Fruit fly (Drosophila melanogaster) whole organism, embryonic: ENCODE results near the gene MED14.

Experiments used
- Adf1 ChIP-seq: fragments of 200-800 bp; sonication (Bioruptor generic); IDR thresholded peaks from 2 replicates; pipeline ENCODE4 v1.3.6; 2022; ENCODE audit warnings: missing biosample characterization, missing genetic modification characterization
- Atf6 ChIP-seq: fragments of 200-800 bp; sonication (Bioruptor generic); IDR thresholded peaks from 2 replicates; pipeline ENCODE4 v1.3.6; 2022; ENCODE audit warnings: missing biosample characterization, missing genetic modification characterization
- CG10209 ChIP-seq: fragments of 200-800 bp; sonication (Bioruptor generic); optimal IDR thresholded peaks from 3 replicates; lab custom pipeline; 2017; ENCODE audit warnings: missing biosample characterization, mild to moderate bottlenecking, missing genetic modification characterization, missing genetic modification reagents
- CG10267 ChIP-seq: fragments of 200-800 bp; sonication (Bioruptor generic); optimal IDR thresholded peaks from 2 replicates; lab custom pipeline; 2018; ENCODE audit warnings: missing biosample characterization, mild to moderate bottlenecking, missing genetic modification characterization, moderate library complexity
- CG10462 ChIP-seq: fragments of 200-800 bp; sonication (Bioruptor generic); optimal IDR thresholded peaks from 2 replicates; lab custom pipeline; 2016; ENCODE audit warnings: missing biosample characterization, missing genetic modification characterization
- CG10565 ChIP-seq: fragments of 200-800 bp; sonication (Bioruptor generic); optimal IDR thresholded peaks from 3 replicates; lab custom pipeline; 2016; ENCODE audit warnings: missing biosample characterization, mild to moderate bottlenecking, missing genetic modification characterization
- CG11456 ChIP-seq: fragments of 200-800 bp; sonication (Bioruptor generic); IDR thresholded peaks from 3 replicates; pipeline ENCODE4 v1.3.6; 2022; ENCODE audit warnings: missing biosample characterization, missing genetic modification characterization
- CG12219 ChIP-seq: fragments of 200-800 bp; sonication (Bioruptor generic); optimal IDR thresholded peaks from 3 replicates; lab custom pipeline; 2018; ENCODE audit warnings: missing biosample characterization, mild to moderate bottlenecking, missing genetic modification characterization
- CG1233 ChIP-seq: fragments of 200-800 bp; sonication (Bioruptor generic); optimal IDR thresholded peaks from 4 replicates; lab custom pipeline; 2018; ENCODE audit warnings: missing biosample characterization, mild to moderate bottlenecking, missing genetic modification characterization
- CG14667 ChIP-seq: fragments of 200-800 bp; sonication (Bioruptor generic); IDR thresholded peaks from 2 replicates; pipeline ENCODE4 v1.3.6; 2022; ENCODE audit warnings: missing biosample characterization, missing genetic modification characterization
- CG14860 ChIP-seq: fragments of 200-800 bp; sonication (Bioruptor generic); IDR thresholded peaks from 3 replicates; pipeline ENCODE4 v1.3.6; 2022; ENCODE audit warnings: missing biosample characterization, missing genetic modification characterization; ENCODE audit not compliant: partially characterized antibody
- CG14965 ChIP-seq: fragments of 200-800 bp; sonication (Bioruptor generic); optimal IDR thresholded peaks from 2 replicates; lab custom pipeline; 2016; ENCODE audit warnings: missing biosample characterization, missing genetic modification characterization, borderline replicate concordance
- CG18262 ChIP-seq: fragments of 200-800 bp; optimal IDR thresholded peaks from 3 replicates; lab custom pipeline; 2019; ENCODE audit warnings: missing biosample characterization, mild to moderate bottlenecking, missing genetic modification characterization, moderate library complexity
- CG2712 ChIP-seq: fragments of 200-800 bp; optimal IDR thresholded peaks from 3 replicates; lab custom pipeline; 2019; ENCODE audit warnings: missing biosample characterization, mild to moderate bottlenecking, missing genetic modification characterization, moderate library complexity
- CG30020 ChIP-seq: fragments of 200-800 bp; optimal IDR thresholded peaks from 2 replicates; lab custom pipeline; 2019; ENCODE audit warnings: missing biosample characterization, mild to moderate bottlenecking, missing genetic modification characterization, moderate library complexity
- CG31388 ChIP-seq: fragments of 200-800 bp; sonication (Bioruptor generic); optimal IDR thresholded peaks from 2 replicates; lab custom pipeline; 2016; ENCODE audit warnings: missing biosample characterization, missing genetic modification characterization
- CG33557 ChIP-seq: fragments of 200-800 bp; sonication (Bioruptor generic); optimal IDR thresholded peaks from 2 replicates; lab custom pipeline; 2019; ENCODE audit warnings: missing biosample characterization, mild to moderate bottlenecking, missing genetic modification characterization, moderate library complexity
- CG4360 ChIP-seq: fragments of 200-800 bp; sonication (Bioruptor generic); IDR thresholded peaks from 2 replicates; pipeline ENCODE4 v1.3.6; 2022; ENCODE audit warnings: missing biosample characterization, missing genetic modification characterization
- CG4404 ChIP-seq: fragments of 200-800 bp; sonication (Bioruptor generic); IDR thresholded peaks from 2 replicates; pipeline ENCODE4 v1.3.6; 2022; ENCODE audit warnings: missing biosample characterization, missing genetic modification characterization
- CG4707 ChIP-seq: fragments of 200-800 bp; sonication (Bioruptor generic); optimal IDR thresholded peaks from 2 replicates; lab custom pipeline; 2018; ENCODE audit warnings: missing biosample characterization, mild to moderate bottlenecking, missing genetic modification characterization, moderate library complexity
- CG8290 ChIP-seq, 3 experiments: fragments of 200-800 bp; sonication (Bioruptor generic); optimal IDR thresholded peaks; 2 replicates each; lab custom pipeline; 2016 to 2019; ENCODE audit warnings: missing biosample characterization in 3 of 3, missing genetic modification characterization in 3 of 3, mild to moderate bottlenecking in 2 of 3, moderate library complexity in 1 of 3
- CG8944 ChIP-seq: fragments of 200-800 bp; sonication (Bioruptor generic); optimal IDR thresholded peaks from 3 replicates; lab custom pipeline; 2016; ENCODE audit warnings: missing biosample characterization, missing genetic modification characterization
- CG9727 ChIP-seq: fragments of 200-800 bp; sonication (Bioruptor generic); optimal IDR thresholded peaks from 3 replicates; lab custom pipeline; 2017; ENCODE audit warnings: missing biosample characterization, mild to moderate bottlenecking, missing genetic modification characterization
- CG9817 ChIP-seq: fragments of 200-800 bp; sonication (Bioruptor generic); optimal IDR thresholded peaks from 2 replicates; lab custom pipeline; 2018; ENCODE audit warnings: missing biosample characterization, mild to moderate bottlenecking, missing genetic modification characterization, moderate library complexity
- Dbx ChIP-seq: fragments of 200-800 bp; sonication (Bioruptor generic); IDR thresholded peaks from 3 replicates; pipeline ENCODE4 v1.3.6; 2022; ENCODE audit warnings: missing biosample characterization, missing genetic modification characterization
- Fer1 ChIP-seq: fragments of 200-800 bp; sonication (Bioruptor generic); optimal IDR thresholded peaks from 2 replicates; lab custom pipeline; 2017; ENCODE audit warnings: missing biosample characterization, mild to moderate bottlenecking, missing genetic modification characterization
- Mes4 ChIP-seq: fragments of 200-800 bp; sonication (Bioruptor generic); optimal IDR thresholded peaks from 2 replicates; lab custom pipeline; 2016; ENCODE audit warnings: missing biosample characterization, missing genetic modification characterization
- Nf-YA ChIP-seq: fragments of 200-800 bp; sonication (Bioruptor generic); IDR thresholded peaks from 2 replicates; pipeline ENCODE4 v1.3.6; 2022; ENCODE audit warnings: missing biosample characterization, missing genetic modification characterization
- Oli ChIP-seq: fragments of 200-800 bp; sonication (Bioruptor generic); optimal IDR thresholded peaks from 2 replicates; lab custom pipeline; 2018; ENCODE audit warnings: missing biosample characterization, mild to moderate bottlenecking, missing genetic modification characterization, moderate library complexity
- Taf1 ChIP-seq: fragments of 200-800 bp; sonication (Bioruptor generic); IDR thresholded peaks from 2 replicates; pipeline ENCODE4 v1.3.6; 2022; ENCODE audit warnings: missing biosample characterization, missing genetic modification characterization
- ase ChIP-seq: fragments of 200-800 bp; sonication (Bioruptor generic); IDR thresholded peaks from 3 replicates; pipeline ENCODE4 v1.3.6; 2022; ENCODE audit warnings: missing biosample characterization, missing genetic modification characterization
- bsh ChIP-seq, 2 experiments: fragments of 200-800 bp; sonication (Bioruptor generic); optimal IDR thresholded peaks; 2 replicates each; lab custom pipeline; 2017 to 2018; ENCODE audit warnings: mild to moderate bottlenecking in 2 of 2, missing biosample characterization in 2 of 2, missing genetic modification characterization in 2 of 2, moderate library complexity in 1 of 2
- chif ChIP-seq, 2 experiments: fragments of 200-800 bp; sonication (Bioruptor generic); optimal IDR thresholded peaks; 3 replicates each; lab custom pipeline; 2016; ENCODE audit warnings: missing biosample characterization in 2 of 2, missing genetic modification characterization in 2 of 2
- crc ChIP-seq: fragments of 200-800 bp; sonication (Bioruptor generic); optimal IDR thresholded peaks from 2 replicates; lab custom pipeline; 2016; ENCODE audit warnings: missing biosample characterization, missing genetic modification characterization
- gro ChIP-seq: fragments of 200-800 bp; sonication (Bioruptor generic); optimal IDR thresholded peaks from 2 replicates; lab custom pipeline; 2016; ENCODE audit warnings: missing biosample characterization, missing genetic modification characterization
- hkb ChIP-seq, 2 experiments: fragments of 200-800 bp in 1 of 2; fragments of >200 bp in 1 of 2; sonication (Bioruptor generic) in 1 of 2; IDR thresholded peaks in 1 of 2; optimal IDR thresholded peaks in 1 of 2; 2 replicates each; pipeline versions ENCODE4 v1.3.6 to Lab custom; 2017 to 2022; ENCODE audit warnings: missing biosample characterization in 1 of 2, missing genetic modification characterization in 1 of 2
- klu ChIP-seq: fragments of 200-800 bp; sonication (Bioruptor generic); IDR thresholded peaks from 2 replicates; pipeline ENCODE4 v1.3.6; 2022; ENCODE audit warnings: missing biosample characterization, missing genetic modification characterization
- kni ChIP-seq: fragments of 200-800 bp; sonication (Bioruptor generic); optimal IDR thresholded peaks from 3 replicates; lab custom pipeline; 2017; ENCODE audit warnings: mild to moderate bottlenecking, missing biosample characterization, missing genetic modification reagents, missing genetic modification characterization
- nom ChIP-seq: fragments of 200-800 bp; sonication (Bioruptor generic); optimal IDR thresholded peaks from 2 replicates; lab custom pipeline; 2017; ENCODE audit warnings: missing biosample characterization, missing genetic modification characterization, mild to moderate bottlenecking, moderate library complexity, missing genetic modification reagents
- pb ChIP-seq: fragments of 200-800 bp; sonication (Bioruptor generic); optimal IDR thresholded peaks from 3 replicates; lab custom pipeline; 2016; ENCODE audit warnings: missing biosample characterization, missing genetic modification characterization
- rib ChIP-seq: fragments of 200-800 bp; sonication (Bioruptor generic); IDR thresholded peaks from 2 replicates; pipeline ENCODE4 v1.3.6; 2022; ENCODE audit warnings: missing biosample characterization, missing genetic modification characterization
- ro ChIP-seq: fragments of 200-800 bp; sonication (Bioruptor generic); IDR thresholded peaks from 2 replicates; pipeline ENCODE4 v1.3.6; 2022; ENCODE audit warnings: missing biosample characterization, missing genetic modification characterization
- run ChIP-seq: fragments of 200-800 bp; sonication (Bioruptor generic); optimal IDR thresholded peaks from 3 replicates; lab custom pipeline; 2018; ENCODE audit warnings: missing biosample characterization, mild to moderate bottlenecking, missing genetic modification characterization
- scrt ChIP-seq: fragments of 200-800 bp; sonication (Bioruptor generic); optimal IDR thresholded peaks from 2 replicates; lab custom pipeline; 2018; ENCODE audit warnings: missing biosample characterization, mild to moderate bottlenecking, missing genetic modification characterization, moderate library complexity
- sisA ChIP-seq: fragments of 200-800 bp; sonication (Bioruptor generic); IDR thresholded peaks from 2 replicates; pipeline ENCODE4 v1.3.6; 2022; ENCODE audit warnings: missing biosample characterization, missing genetic modification characterization
- tio ChIP-seq: fragments of 200-800 bp; sonication (Bioruptor generic); optimal IDR thresholded peaks from 2 replicates; lab custom pipeline; 2017; ENCODE audit warnings: missing biosample characterization, missing genetic modification characterization, inconsistent platforms
- yki ChIP-seq: fragments of >200 bp; optimal IDR thresholded peaks from 3 replicates; lab custom pipeline; 2018
- zfh2 ChIP-seq: fragments of 200-800 bp; sonication (Bioruptor generic); optimal IDR thresholded peaks from 2 replicates; lab custom pipeline; 2016; ENCODE audit warnings: missing biosample characterization, missing genetic modification characterization

Gene MED14

dm6 chr3L:629916-630663, 37.0 kb downstream of the MED14 start (continued):
- TF ChIP-seq zfh2 = peak; percentile 14
- peak; percentile 20 for TF ChIP-seq CG10209 (GFP tag; lab: Kevin White, UChicago)
- 0 out of 2 replicates have a peak, but pooled peaks have one; percentile 7 for TF ChIP-seq CG4360 (GFP tag; lab: Robert Waterston, UW)
- TF ChIP-seq nom (GFP tag; lab: Kevin White, UChicago) = peak; percentile 14
- no peak for TF ChIP-seq run (tag; lab: Kevin White, UChicago)
- no peak for TF ChIP-seq CG14860 (GFP tag; lab: Robert Waterston, UW)
- peak; percentile 61 for TF ChIP-seq sisA (GFP tag; lab: Robert Waterston, UW)
- peak; percentile 26 for TF ChIP-seq CG2712
- no peak for TF ChIP-seq CG12219
- peak; percentile 68 for TF ChIP-seq CG11456 (GFP tag; lab: Robert Waterston, UW)
- no peak for TF ChIP-seq ro (GFP tag; lab: Robert Waterston, UW)
- no peak for TF ChIP-seq pb
- no peak for TF ChIP-seq Mes4 (GFP tag; lab: Kevin White, UChicago)
- no peak for TF ChIP-seq kni (GFP tag; lab: Kevin White, UChicago)
- TF ChIP-seq tio (GFP tag; lab: Kevin White, UChicago) = peak; percentile 43
- TF ChIP-seq CG8290 (GFP tag; optimal IDR thresholded peaks at IDR 0.05; lab: Kevin White, UChicago) = peak; percentile 36
- peak; percentile 22 to 73 for TF ChIP-seq CG8290 (tag; optimal IDR thresholded peaks at IDR 0.05; lab: Kevin White, UChicago)
- peak; percentile 15 for TF ChIP-seq Oli (tag; lab: Kevin White, UChicago)
- TF ChIP-seq ase (GFP tag; lab: Robert Waterston, UW) = peak; percentile 72; the same call in 2 of the 3 replicates
- TF ChIP-seq CG10565 (GFP tag; lab: Kevin White, UChicago) = no peak
- no peak for TF ChIP-seq CG9727
- TF ChIP-seq Fer1 (GFP tag; lab: Kevin White, UChicago) = no peak
- TF ChIP-seq Adf1 (GFP tag; lab: Robert Waterston, UW) = peak; percentile 82; the same call in 1 of the 2 replicates
- TF ChIP-seq hkb (optimal IDR thresholded peaks at IDR 0.05; lab: Kevin White, UChicago) = no peak
- TF ChIP-seq hkb (GFP tag; IDR thresholded peaks at IDR 0.05; lab: Robert Waterston, UW) = peak; percentile 69
- peak in 1 of 2 experiments; percentile 50 for TF ChIP-seq bsh (GFP tag; optimal IDR thresholded peaks at IDR 0.05; lab: Kevin White, UChicago)
- TF ChIP-seq scrt (GFP tag; lab: Kevin White, UChicago) = no peak
- no peak for TF ChIP-seq CG33557
- no peak for TF ChIP-seq CG8944 (GFP tag; lab: Kevin White, UChicago)
- TF ChIP-seq rib = no peak
- TF ChIP-seq crc (GFP tag; lab: Kevin White, UChicago) = no peak
- no peak for TF ChIP-seq Nf-YA (GFP tag; lab: Robert Waterston, UW)
- TF ChIP-seq chif (GFP tag; optimal IDR thresholded peaks at IDR 0.05; lab: Kevin White, UChicago) = no peak
- no peak; the same call in 1 of the 2 replicates for TF ChIP-seq klu (GFP tag; lab: Robert Waterston, UW)
- peak; percentile 57; the same call in 1 of the 2 replicates for TF ChIP-seq Atf6 (GFP tag; lab: Robert Waterston, UW)
- peak; percentile 12; the same call in 1 of the 2 replicates for TF ChIP-seq CG4404 (GFP tag; lab: Robert Waterston, UW)
- peak; percentile 67 for TF ChIP-seq CG9817 (tag; lab: Kevin White, UChicago)
- peak; percentile 56 for TF ChIP-seq CG14667 (GFP tag; lab: Robert Waterston, UW)
- peak; percentile 40 for TF ChIP-seq CG18262 (tag; lab: Kevin White, UChicago)
- TF ChIP-seq CG4707 = no peak
- no peak for TF ChIP-seq CG30020
- peak; percentile 56; the same call in 2 of the 3 replicates for TF ChIP-seq Dbx (GFP tag; lab: Robert Waterston, UW)
- TF ChIP-seq CG10462 (GFP tag; lab: Kevin White, UChicago) = peak; percentile 35
- TF ChIP-seq Taf1 (GFP tag; lab: Robert Waterston, UW) = peak; percentile 48
- no peak for TF ChIP-seq CG1233
- no peak for TF ChIP-seq gro
- no peak for TF ChIP-seq CG14965 (GFP tag; lab: Kevin White, UChicago)
- TF ChIP-seq CG10267 = peak; percentile 12
- TF ChIP-seq yki (lab: Kevin White, UChicago) = no peak
- TF ChIP-seq CG31388 (GFP tag; lab: Kevin White, UChicago) = no peak
